Worm (Caenorhabditis elegans) whole organism, midembryonic: ENCODE results near the gene F53C11.4.

Experiments
- flt-1 ChIP-seq: fragments of 200-800 bp; sonication (Bioruptor generic); IDR thresholded peaks from 2 replicates; pipeline ENCODE4 v1.3.6; 2022; ENCODE audit warnings: missing genetic modification characterization, missing compliant biosample characterization
- klf-2 ChIP-seq: fragments of 200-800 bp; sonication (Bioruptor generic); conservative IDR thresholded peaks from 2 replicates; pipeline ENCODE4 v1.3.6; 2022; ENCODE audit warnings: missing genetic modification reagents, missing genetic modification characterization, missing compliant biosample characterization
- med-1 ChIP-seq: sonication (generic microtip); optimal IDR thresholded peaks from 2 replicates; lab custom pipeline; 2017; ENCODE audit warnings: missing genetic modification characterization, mild to moderate bottlenecking, missing compliant biosample characterization, antibody characterized with exemption, missing genetic modification reagents; ENCODE audit not compliant: insufficient read depth
- ref-1 ChIP-seq: fragments of 200-800 bp; sonication (Bioruptor generic); conservative IDR thresholded peaks from 2 replicates; pipeline ENCODE4 v1.3.6; 2022; ENCODE audit warnings: missing genetic modification reagents, missing genetic modification characterization, missing compliant biosample characterization

DNA sequence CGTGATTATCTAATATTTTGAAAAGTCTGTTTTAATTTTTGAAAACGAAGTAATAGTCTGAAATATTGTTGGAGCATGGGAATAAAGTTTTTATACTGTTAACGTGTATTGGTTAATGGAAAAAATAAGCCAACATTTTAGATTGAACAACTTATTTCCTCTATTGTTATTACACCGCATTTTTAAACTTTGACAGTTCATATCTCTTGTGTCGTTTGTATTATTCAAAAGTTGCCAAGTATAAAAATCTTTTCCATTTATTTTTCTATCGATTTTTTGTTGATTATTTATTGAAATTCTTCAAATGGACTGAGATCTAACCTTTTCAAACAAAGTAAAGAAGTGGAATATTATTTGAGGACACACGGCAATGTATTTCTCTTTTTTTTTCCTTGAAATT lies 43.7 kb upstream of the F53C11.4 start, which contains the start of gene str-165:
- TF ChIP-seq flt-1 = no peak
- no peak for TF ChIP-seq klf-2 (GFP tag; lab: Robert Waterston, UW)
- no peak for TF ChIP-seq med-1 (GFP tag; lab: Kevin White, UChicago)
- TF ChIP-seq ref-1 (GFP tag; lab: Robert Waterston, UW) = no peak
